Fruit fly (Drosophila melanogaster) whole organism, prepupa: ENCODE data around the gene Gld2.

Source experiments
- Blimp-1 ChIP-seq: fragments of 200-800 bp; sonication (Bioruptor generic); optimal IDR thresholded peaks from 3 replicates; lab custom pipeline; 2017; ENCODE audit warnings: missing biosample characterization, missing genetic modification characterization, mild to moderate bottlenecking, moderate library complexity, missing genetic modification reagents
- CG10669 ChIP-seq: fragments of 200-800 bp; sonication (Bioruptor generic); optimal IDR thresholded peaks from 3 replicates; lab custom pipeline; 2018; ENCODE audit warnings: missing biosample characterization, mild to moderate bottlenecking, missing genetic modification characterization, moderate library complexity
- CG11294 ChIP-seq: fragments of 200-800 bp; sonication (Bioruptor generic); IDR thresholded peaks from 2 replicates; pipeline ENCODE4 v1.3.6; 2022; ENCODE audit warnings: missing biosample characterization, missing genetic modification characterization
- CG11762 ChIP-seq: fragments of 200-800 bp; sonication (Bioruptor generic); optimal IDR thresholded peaks from 3 replicates; lab custom pipeline; 2016; ENCODE audit warnings: missing biosample characterization, missing genetic modification characterization; ENCODE audit not compliant: insufficient read depth
- CG15336 ChIP-seq: fragments of 200-800 bp; sonication (Bioruptor generic); IDR thresholded peaks from 2 replicates; pipeline ENCODE4 v1.3.6; 2022; ENCODE audit warnings: missing biosample characterization, missing genetic modification characterization
- CG1621 ChIP-seq: fragments of 200-800 bp; sonication (Bioruptor generic); optimal IDR thresholded peaks from 3 replicates; lab custom pipeline; 2018; ENCODE audit warnings: missing biosample characterization, mild to moderate bottlenecking, missing genetic modification characterization
- CG3032 ChIP-seq: fragments of 200-800 bp; optimal IDR thresholded peaks from 2 replicates; lab custom pipeline; 2019; ENCODE audit warnings: missing biosample characterization, mild to moderate bottlenecking, missing genetic modification characterization, moderate library complexity
- CG31627 ChIP-seq: fragments of 200-800 bp; sonication (Bioruptor generic); optimal IDR thresholded peaks from 3 replicates; lab custom pipeline; 2016; ENCODE audit warnings: missing biosample characterization, missing genetic modification characterization
- CG34406 ChIP-seq: fragments of 200-800 bp; sonication (Bioruptor generic); optimal IDR thresholded peaks from 3 replicates; lab custom pipeline; 2016; ENCODE audit warnings: missing biosample characterization, missing genetic modification characterization
- CG4318 ChIP-seq: fragments of 200-800 bp; sonication (Bioruptor generic); optimal IDR thresholded peaks from 3 replicates; lab custom pipeline; 2017; ENCODE audit warnings: missing biosample characterization, mild to moderate bottlenecking, missing genetic modification characterization
- CG6163 ChIP-seq: fragments of 200-800 bp; sonication (Bioruptor generic); IDR thresholded peaks from 3 replicates; pipeline ENCODE4 v1.3.6; 2022; ENCODE audit warnings: missing biosample characterization, missing genetic modification characterization
- CG6276 ChIP-seq: fragments of 200-800 bp; sonication (Bioruptor generic); optimal IDR thresholded peaks from 2 replicates; lab custom pipeline; 2017; ENCODE audit warnings: missing biosample characterization, mild to moderate bottlenecking, missing genetic modification characterization
- CG6792 ChIP-seq: fragments of 200-800 bp; sonication (Bioruptor generic); optimal IDR thresholded peaks from 3 replicates; lab custom pipeline; 2016; ENCODE audit warnings: missing biosample characterization, missing genetic modification characterization
- CG6854 ChIP-seq: fragments of 200-800 bp; sonication (Bioruptor generic); optimal IDR thresholded peaks from 2 replicates; lab custom pipeline; 2017; ENCODE audit warnings: missing biosample characterization, mild to moderate bottlenecking, missing genetic modification characterization
- CG7368 ChIP-seq: fragments of 200-800 bp; sonication (Bioruptor generic); optimal IDR thresholded peaks from 3 replicates; lab custom pipeline; 2016; ENCODE audit warnings: missing biosample characterization, missing genetic modification characterization
- CG8119 ChIP-seq: fragments of 200-800 bp; sonication (Bioruptor generic); IDR thresholded peaks from 3 replicates; pipeline ENCODE4 v1.3.6; 2022; ENCODE audit warnings: missing biosample characterization, missing genetic modification characterization
- CG8319 ChIP-seq: fragments of 200-800 bp; sonication (Bioruptor generic); optimal IDR thresholded peaks from 3 replicates; lab custom pipeline; 2016; ENCODE audit warnings: missing biosample characterization, missing genetic modification characterization
- CG8632 ChIP-seq: fragments of 200-800 bp; sonication (Bioruptor generic); optimal IDR thresholded peaks from 3 replicates; lab custom pipeline; 2016; ENCODE audit warnings: missing biosample characterization, missing genetic modification characterization
- CG9139 ChIP-seq: fragments of 200-800 bp; sonication (Bioruptor generic); optimal IDR thresholded peaks from 3 replicates; lab custom pipeline; 2017; ENCODE audit warnings: missing biosample characterization, mild to moderate bottlenecking, missing genetic modification characterization
- Eip75B ChIP-seq: fragments of 200-800 bp; sonication (Bioruptor generic); optimal IDR thresholded peaks from 3 replicates; lab custom pipeline; 2016; ENCODE audit warnings: missing biosample characterization, missing genetic modification characterization
- Eip78C ChIP-seq: fragments of 200-800 bp; sonication (Bioruptor generic); peaks from one replicate; lab custom pipeline; 2016; ENCODE audit warnings: missing biosample characterization, missing genetic modification characterization
- Eip93F ChIP-seq: fragments of 200-800 bp; sonication (Bioruptor generic); optimal IDR thresholded peaks from 2 replicates; lab custom pipeline; 2016; ENCODE audit warnings: missing biosample characterization, mild to moderate bottlenecking, missing genetic modification characterization
- Ets21C ChIP-seq: fragments of 200-800 bp; sonication (Bioruptor generic); optimal IDR thresholded peaks from 3 replicates; lab custom pipeline; 2016; ENCODE audit warnings: missing biosample characterization, missing genetic modification characterization
- Ets96B ChIP-seq: fragments of 200-800 bp; optimal IDR thresholded peaks from 2 replicates; lab custom pipeline; 2019; ENCODE audit warnings: missing biosample characterization, mild to moderate bottlenecking, missing genetic modification characterization, moderate library complexity
- Gug ChIP-seq: fragments of 200-800 bp; sonication (Bioruptor generic); IDR thresholded peaks from 2 replicates; pipeline ENCODE4 v1.3.6; 2022; ENCODE audit warnings: missing biosample characterization, missing genetic modification characterization
- Hr38 ChIP-seq: sonication (Bioruptor generic); optimal IDR thresholded peaks from 2 replicates; lab custom pipeline; 2016; ENCODE audit warnings: missing biosample characterization, missing genetic modification characterization
- Hr39 ChIP-seq: fragments of 200-800 bp; sonication (Bioruptor generic); optimal IDR thresholded peaks from 2 replicates; lab custom pipeline; 2016; ENCODE audit warnings: missing biosample characterization, missing genetic modification characterization
- Lpt ChIP-seq: fragments of 200-800 bp; sonication (Bioruptor generic); optimal IDR thresholded peaks from 3 replicates; lab custom pipeline; 2016; ENCODE audit warnings: missing biosample characterization, missing genetic modification characterization
- Met ChIP-seq: fragments of 200-800 bp; sonication (Bioruptor generic); optimal IDR thresholded peaks from 3 replicates; lab custom pipeline; 2016; ENCODE audit warnings: missing biosample characterization, missing genetic modification characterization
- Sox102F ChIP-seq: fragments of 200-800 bp; sonication (Bioruptor generic); optimal IDR thresholded peaks from 2 replicates; lab custom pipeline; 2016; ENCODE audit warnings: missing biosample characterization, mild to moderate bottlenecking, missing genetic modification characterization
- Sox14 ChIP-seq: fragments of 200-800 bp; sonication (Bioruptor generic); optimal IDR thresholded peaks from 3 replicates; lab custom pipeline; 2016; ENCODE audit warnings: missing biosample characterization, missing genetic modification characterization
- Sox15 ChIP-seq: fragments of 200-800 bp; sonication (Bioruptor generic); optimal IDR thresholded peaks from 3 replicates; lab custom pipeline; 2016; ENCODE audit warnings: missing biosample characterization, missing genetic modification characterization
- achi ChIP-seq: fragments of 200-800 bp; sonication (Bioruptor generic); optimal IDR thresholded peaks from 3 replicates; lab custom pipeline; 2016; ENCODE audit warnings: missing biosample characterization, missing genetic modification characterization
- acj6 ChIP-seq: fragments of 200-800 bp; sonication (Bioruptor generic); optimal IDR thresholded peaks from 3 replicates; lab custom pipeline; 2016; ENCODE audit warnings: missing biosample characterization, missing genetic modification characterization
- cyc ChIP-seq: fragments of 200-800 bp; sonication (Bioruptor generic); optimal IDR thresholded peaks from 3 replicates; lab custom pipeline; 2016; ENCODE audit warnings: missing biosample characterization, missing genetic modification characterization
- dac ChIP-seq: fragments of 200-800 bp; sonication (Bioruptor generic); optimal IDR thresholded peaks from 2 replicates; lab custom pipeline; 2017; ENCODE audit warnings: missing biosample characterization, mild to moderate bottlenecking, missing genetic modification characterization
- eg ChIP-seq: fragments of 200-800 bp; sonication (Bioruptor generic); IDR thresholded peaks from 3 replicates; pipeline ENCODE4 v1.3.6; 2022; ENCODE audit warnings: missing biosample characterization, missing genetic modification characterization
- fd59A ChIP-seq: fragments of 200-800 bp; sonication (Bioruptor generic); optimal IDR thresholded peaks from 2 replicates; lab custom pipeline; 2017; ENCODE audit warnings: missing biosample characterization, mild to moderate bottlenecking, missing genetic modification characterization, missing genetic modification reagents
- fkh ChIP-seq: fragments of 200-800 bp; sonication (Bioruptor generic); optimal IDR thresholded peaks from 3 replicates; lab custom pipeline; 2017; ENCODE audit warnings: missing biosample characterization, mild to moderate bottlenecking, missing genetic modification characterization, moderate library complexity
- lz ChIP-seq: fragments of 200-800 bp; sonication (Bioruptor generic); optimal IDR thresholded peaks from 3 replicates; lab custom pipeline; 2016; ENCODE audit warnings: missing biosample characterization, missing genetic modification characterization
- net ChIP-seq: fragments of 200-800 bp; sonication (Bioruptor generic); optimal IDR thresholded peaks from 3 replicates; lab custom pipeline; 2016; ENCODE audit warnings: missing biosample characterization, missing genetic modification characterization
- pdm3 ChIP-seq: fragments of 200-800 bp; sonication (Bioruptor generic); optimal IDR thresholded peaks from 3 replicates; lab custom pipeline; 2016; ENCODE audit warnings: missing biosample characterization, missing genetic modification characterization
- salr ChIP-seq, 2 experiments: fragments of 200-800 bp; sonication (Bioruptor generic); optimal IDR thresholded peaks; 3 replicates each; lab custom pipeline; 2016 to 2018; ENCODE audit warnings: missing biosample characterization in 2 of 2, missing genetic modification characterization in 2 of 2, mild to moderate bottlenecking in 1 of 2
- spab ChIP-seq: fragments of 200-800 bp; sonication (Bioruptor generic); optimal IDR thresholded peaks from 2 replicates; lab custom pipeline; 2017; ENCODE audit warnings: missing biosample characterization, mild to moderate bottlenecking, missing genetic modification characterization, missing genetic modification reagents
- ss ChIP-seq, 2 experiments: fragments of 200-800 bp; sonication (Bioruptor generic); optimal IDR thresholded peaks; 2 replicates in 1 of 2; 3 replicates in 1 of 2; lab custom pipeline; 2017 to 2018; ENCODE audit warnings: mild to moderate bottlenecking in 2 of 2, missing biosample characterization in 2 of 2, missing genetic modification characterization in 2 of 2, moderate library complexity in 1 of 2
- svp ChIP-seq: fragments of 200-800 bp; sonication (Bioruptor generic); peaks from one replicate; lab custom pipeline; 2016; ENCODE audit warnings: missing biosample characterization, missing genetic modification characterization
- vri ChIP-seq: fragments of 200-800 bp; sonication (Bioruptor generic); optimal IDR thresholded peaks from 3 replicates; lab custom pipeline; 2016; ENCODE audit warnings: missing biosample characterization, mild to moderate bottlenecking, missing genetic modification characterization

The Gld2 gene

DNA sequence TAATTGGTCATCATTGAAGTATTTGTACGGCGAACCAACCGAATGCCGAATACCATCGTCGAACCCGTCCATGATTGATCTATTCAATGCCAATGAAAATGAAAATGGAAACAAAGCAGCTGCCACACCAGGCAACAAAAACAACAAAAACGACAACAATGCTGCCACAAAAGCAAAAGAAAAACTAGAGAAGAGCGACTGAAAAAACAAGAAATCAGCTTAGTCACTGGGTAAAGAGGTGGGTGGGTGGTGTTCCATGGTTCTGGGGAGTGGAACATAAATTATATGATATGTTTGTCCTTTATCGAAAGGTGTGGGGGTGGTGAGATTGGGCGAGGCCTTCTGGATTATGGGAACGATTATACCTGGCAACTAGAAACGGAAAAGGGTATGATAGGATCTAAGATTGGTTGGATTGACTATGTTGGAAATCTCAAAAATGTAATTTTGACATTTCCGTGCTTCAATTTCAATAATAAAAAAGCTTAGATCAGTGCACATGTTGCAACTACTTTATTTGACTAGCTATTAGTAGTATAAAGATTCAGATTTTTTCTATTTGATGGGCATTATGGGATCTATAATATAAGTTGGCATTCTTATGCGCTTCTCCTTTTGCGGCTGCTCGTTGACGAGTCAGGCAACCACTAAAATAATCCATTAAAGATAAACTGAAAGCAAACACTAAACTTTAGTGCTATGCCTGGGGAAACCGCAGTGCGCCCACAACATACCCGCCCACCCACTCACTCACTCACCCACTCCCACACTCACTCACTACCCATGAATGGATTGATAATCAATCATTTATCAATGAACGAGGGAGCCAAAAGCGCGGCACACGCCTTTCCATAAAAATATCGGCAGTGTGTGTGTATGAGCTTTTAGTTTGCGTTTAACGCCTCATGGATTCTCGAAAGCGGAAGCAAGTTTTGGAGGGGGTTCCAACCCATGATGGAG, 38.9 kb upstream of the Gld2 start:
- no peak for TF ChIP-seq dac
- no peak for TF ChIP-seq ss (GFP tag; optimal IDR thresholded peaks at IDR 0.05; lab: Kevin White, UChicago)
- no peak for TF ChIP-seq CG15336 (GFP tag; lab: Robert Waterston, UW)
- TF ChIP-seq fd59A, result no peak
- TF ChIP-seq Ets21C (GFP tag; lab: Kevin White, UChicago), result no peak
- no peak for TF ChIP-seq CG8319 (GFP tag; lab: Kevin White, UChicago)
- no peak for TF ChIP-seq net (GFP tag; lab: Kevin White, UChicago)
- no peak for TF ChIP-seq CG6792 (GFP tag; lab: Kevin White, UChicago)
- no peak for TF ChIP-seq Hr38 (GFP tag; lab: Kevin White, UChicago)
- no peak for TF ChIP-seq CG9139 (GFP tag; lab: Kevin White, UChicago)

- TF ChIP-seq Eip93F (GFP tag; lab: Kevin White, UChicago), result peak; percentile 7
- no peak for TF ChIP-seq Lpt (GFP tag; lab: Kevin White, UChicago)
- TF ChIP-seq CG8319 (GFP tag; lab: Kevin White, UChicago), result peak; percentile 25
- TF ChIP-seq CG6276 (GFP tag; lab: Kevin White, UChicago), result no peak
- peak; percentile 48 for TF ChIP-seq spab (GFP tag; lab: Kevin White, UChicago)
- peak; percentile 61 for TF ChIP-seq pdm3 (GFP tag; lab: Kevin White, UChicago)
- peak; percentile 52 for TF ChIP-seq CG10669
- TF ChIP-seq fkh (GFP tag; lab: Kevin White, UChicago), result no peak
- TF ChIP-seq lz (GFP tag; lab: Kevin White, UChicago), result peak; percentile 82
- peak; percentile 39; the same call in 2 of the 3 replicates for TF ChIP-seq CG8119 (GFP tag; lab: Robert Waterston, UW)
- peak; percentile 22 for TF ChIP-seq net (GFP tag; lab: Kevin White, UChicago)
- TF ChIP-seq CG1621 (tag; lab: Kevin White, UChicago), result peak; percentile 40
- no peak for TF ChIP-seq salr (GFP tag; optimal IDR thresholded peaks at IDR 0.05; lab: Kevin White, UChicago)
- TF ChIP-seq svp (GFP tag; lab: Kevin White, UChicago), result peak; percentile 93
- TF ChIP-seq Eip78C (GFP tag; lab: Kevin White, UChicago), result peak; percentile 89
- no peak for TF ChIP-seq Hr38 (GFP tag; lab: Kevin White, UChicago)
- TF ChIP-seq acj6 (GFP tag; lab: Kevin White, UChicago), result peak; percentile 65
- peak; percentile 77 for TF ChIP-seq CG31627 (GFP tag; lab: Kevin White, UChicago)
- peak; percentile 41 for TF ChIP-seq fd59A
- peak; percentile 86 for TF ChIP-seq Met (GFP tag; lab: Kevin White, UChicago)
- peak; percentile 51 for TF ChIP-seq Blimp-1 (GFP tag; lab: Kevin White, UChicago)
- peak; percentile 77 for TF ChIP-seq CG6792 (GFP tag; lab: Kevin White, UChicago)
- peak; percentile 40 for TF ChIP-seq CG6854 (GFP tag; lab: Kevin White, UChicago)
- no peak for TF ChIP-seq Gug (GFP tag; lab: Robert Waterston, UW)
- peak; percentile 74 for TF ChIP-seq vri (GFP tag; lab: Kevin White, UChicago)
- peak; percentile 11 for TF ChIP-seq CG7368
- peak; percentile 51 for TF ChIP-seq ss (GFP tag; optimal IDR thresholded peaks at IDR 0.05; lab: Kevin White, UChicago)
- peak; percentile 76 for TF ChIP-seq Hr39 (GFP tag; lab: Kevin White, UChicago)
- TF ChIP-seq CG3032 (tag; lab: Kevin White, UChicago), result peak; percentile 71
- peak; percentile 11 for TF ChIP-seq Sox15 (GFP tag; lab: Kevin White, UChicago)
- peak; percentile 75 for TF ChIP-seq cyc (GFP tag; lab: Kevin White, UChicago)
- no peak for TF ChIP-seq eg (GFP tag; lab: Robert Waterston, UW)
- peak; percentile 43 for TF ChIP-seq achi (GFP tag; lab: Kevin White, UChicago)
- peak; percentile 55 for TF ChIP-seq CG8632 (GFP tag; lab: Kevin White, UChicago)
- no peak for TF ChIP-seq CG4318 (GFP tag; lab: Kevin White, UChicago)
- peak; percentile 72 for TF ChIP-seq CG6163 (GFP tag; lab: Robert Waterston, UW)
- TF ChIP-seq Sox14, result peak; percentile 61
- TF ChIP-seq Eip75B (GFP tag; lab: Kevin White, UChicago), result peak; percentile 71
- no peak for TF ChIP-seq CG11294 (GFP tag; lab: Robert Waterston, UW)
- TF ChIP-seq Ets96B (tag; lab: Kevin White, UChicago), result peak; percentile 67
- peak; percentile 24 for TF ChIP-seq CG11762 (GFP tag; lab: Kevin White, UChicago)
- peak; percentile 59 for TF ChIP-seq CG34406 (GFP tag; lab: Kevin White, UChicago)
- peak; percentile 84 for TF ChIP-seq Sox102F
- TF ChIP-seq CG9139 (GFP tag; lab: Kevin White, UChicago), result no peak
These were observed 35.9 kb upstream of the Gld2 start for dm6 chr3R:22175745-22176144.
